Worm (Caenorhabditis elegans) whole organism, L2 larva: ENCODE results near the gene nlp-14.

Experiments
- alr-1 ChIP-seq: fragments of 150-350 bp; optimal IDR thresholded peaks from 2 replicates; lab custom pipeline; 2014; ENCODE audit warnings: missing biosample characterization, missing genetic modification characterization
- aly-2 ChIP-seq: fragments of 150-350 bp; optimal IDR thresholded peaks from 2 replicates; lab custom pipeline; 2014; ENCODE audit warnings: missing biosample characterization, missing genetic modification characterization
- ceh-82 ChIP-seq: fragments of 150-350 bp; optimal IDR thresholded peaks from 2 replicates; lab custom pipeline; 2014; ENCODE audit warnings: missing biosample characterization, missing genetic modification characterization
- crh-2 ChIP-seq: sonication (generic microtip); optimal IDR thresholded peaks from 2 replicates; lab custom pipeline; 2017; ENCODE audit warnings: missing biosample characterization, missing genetic modification characterization
- elt-3 ChIP-seq: sonication (generic microtip); optimal IDR thresholded peaks from 2 replicates; lab custom pipeline; 2017; ENCODE audit warnings: missing biosample characterization, missing genetic modification characterization
- lin-13 ChIP-seq: fragments of 150-350 bp; optimal IDR thresholded peaks from 2 replicates; lab custom pipeline; 2014; ENCODE audit warnings: missing biosample characterization, missing genetic modification reagents, missing genetic modification characterization
- snpc-4 ChIP-seq: fragments of 150-350 bp; optimal IDR thresholded peaks from 2 replicates; lab custom pipeline; 2014; ENCODE audit warnings: missing biosample characterization, missing genetic modification characterization
- zag-1 ChIP-seq: fragments of 150-350 bp; optimal IDR thresholded peaks from 2 replicates; lab custom pipeline; 2014; ENCODE audit warnings: missing biosample characterization, missing genetic modification characterization

DNA sequence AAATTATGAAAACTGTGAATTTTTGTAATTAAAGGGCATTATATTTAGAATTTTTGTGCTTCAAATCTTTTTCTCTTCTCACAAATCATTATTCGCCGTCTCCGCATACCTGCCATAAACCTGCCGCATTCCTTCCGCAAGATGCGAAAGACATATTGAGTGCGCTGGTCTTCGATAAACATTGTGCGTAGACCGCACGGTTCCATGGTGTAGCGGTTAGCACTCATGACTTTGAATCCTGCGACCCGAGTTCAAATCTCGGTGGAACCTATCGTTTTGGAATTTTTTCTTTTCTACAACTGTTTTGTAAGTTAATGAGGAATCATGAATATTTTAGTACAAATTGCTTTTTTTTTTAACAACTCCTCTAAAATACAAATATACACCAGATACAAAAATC lies 6.2 kb upstream of the nlp-14 start:
- no peak for TF ChIP-seq snpc-4 (tag; lab: Kevin White, UChicago)
- TF ChIP-seq alr-1 (tag; lab: Kevin White, UChicago) = no peak
- no peak for TF ChIP-seq aly-2 (tag; lab: Kevin White, UChicago)
- no peak for TF ChIP-seq lin-13
- TF ChIP-seq ceh-82 = no peak
- TF ChIP-seq crh-2 (tag; lab: Kevin White, UChicago) = no peak
- no peak for TF ChIP-seq zag-1
- TF ChIP-seq elt-3 (tag; lab: Kevin White, UChicago) = no peak
